Fruit fly (Drosophila melanogaster) whole organism, embryonic: ENCODE results near the gene CG9254.

Source experiments
- Atf3 ChIP-seq: fragments of 200-800 bp; sonication (Bioruptor generic); optimal IDR thresholded peaks from 3 replicates; lab custom pipeline; 2016; ENCODE audit warnings: missing biosample characterization, missing genetic modification characterization
- Awh ChIP-seq: fragments of 200-800 bp; sonication (Bioruptor generic); IDR thresholded peaks from 2 replicates; pipeline ENCODE4, ENCODE4 v1.3.6; 2022; ENCODE audit warnings: missing biosample characterization, missing genetic modification characterization
- CG10462 ChIP-seq: fragments of 200-800 bp; sonication (Bioruptor generic); optimal IDR thresholded peaks from 2 replicates; lab custom pipeline; 2016; ENCODE audit warnings: missing biosample characterization, missing genetic modification characterization
- CG12299 ChIP-seq: fragments of 200-800 bp; sonication (Bioruptor generic); optimal IDR thresholded peaks from 2 replicates; lab custom pipeline; 2018; ENCODE audit warnings: missing biosample characterization, mild to moderate bottlenecking, missing genetic modification characterization
- CG12942 ChIP-seq: fragments of 200-800 bp; sonication (Bioruptor generic); optimal IDR thresholded peaks from 3 replicates; lab custom pipeline; 2016; ENCODE audit warnings: missing biosample characterization, missing genetic modification characterization
- CG14014 ChIP-seq: fragments of 200-800 bp; sonication (Bioruptor generic); IDR thresholded peaks from 2 replicates; pipeline ENCODE4 v1.3.6; 2022; ENCODE audit warnings: missing biosample characterization, missing genetic modification characterization
- CG14860 ChIP-seq: fragments of 200-800 bp; sonication (Bioruptor generic); IDR thresholded peaks from 3 replicates; pipeline ENCODE4 v1.3.6; 2022; ENCODE audit warnings: missing biosample characterization, missing genetic modification characterization; ENCODE audit not compliant: partially characterized antibody
- CG16779 ChIP-seq: fragments of 200-800 bp; sonication (Bioruptor generic); IDR thresholded peaks from 2 replicates; pipeline ENCODE4 v1.3.6; 2022; ENCODE audit warnings: missing biosample characterization, missing genetic modification characterization
- CG16813 ChIP-seq: fragments of 200-800 bp; sonication (Bioruptor generic); IDR thresholded peaks from 3 replicates; pipeline ENCODE4 v1.3.6; 2022; ENCODE audit warnings: missing biosample characterization, missing genetic modification characterization; ENCODE audit not compliant: partially characterized antibody
- CG17829 ChIP-seq: fragments of 200-800 bp; optimal IDR thresholded peaks from 2 replicates; lab custom pipeline; 2019; ENCODE audit warnings: missing biosample characterization, mild to moderate bottlenecking, missing genetic modification characterization, moderate library complexity
- CG18764 ChIP-seq: fragments of 200-800 bp; sonication (Bioruptor generic); optimal IDR thresholded peaks from 3 replicates; lab custom pipeline; 2016; ENCODE audit warnings: missing biosample characterization, missing genetic modification characterization
- CG30431 ChIP-seq: fragments of 200-800 bp; sonication (Bioruptor generic); optimal IDR thresholded peaks from 2 replicates; lab custom pipeline; 2017; ENCODE audit warnings: missing biosample characterization, missing genetic modification characterization
- CG31365 ChIP-seq: fragments of 200-800 bp; sonication (Bioruptor generic); optimal IDR thresholded peaks from 2 replicates; lab custom pipeline; 2018; ENCODE audit warnings: missing biosample characterization, mild to moderate bottlenecking, missing genetic modification characterization
- CG33557 ChIP-seq: fragments of 200-800 bp; sonication (Bioruptor generic); optimal IDR thresholded peaks from 2 replicates; lab custom pipeline; 2019; ENCODE audit warnings: missing biosample characterization, mild to moderate bottlenecking, missing genetic modification characterization, moderate library complexity
- CG3847 ChIP-seq: fragments of 200-800 bp; sonication (Bioruptor generic); IDR thresholded peaks from 2 replicates; pipeline ENCODE4 v1.3.6; 2022; ENCODE audit warnings: missing biosample characterization, missing genetic modification characterization
- CG4404 ChIP-seq: fragments of 200-800 bp; sonication (Bioruptor generic); IDR thresholded peaks from 2 replicates; pipeline ENCODE4 v1.3.6; 2022; ENCODE audit warnings: missing biosample characterization, missing genetic modification characterization
- CG4617 ChIP-seq: fragments of 200-800 bp; sonication (Bioruptor generic); optimal IDR thresholded peaks from 3 replicates; lab custom pipeline; 2016; ENCODE audit warnings: missing biosample characterization, missing genetic modification characterization, borderline replicate concordance
- CG6765 ChIP-seq: fragments of 200-800 bp; sonication (Bioruptor generic); optimal IDR thresholded peaks from 3 replicates; lab custom pipeline; 2017; ENCODE audit warnings: missing biosample characterization, mild to moderate bottlenecking, missing genetic modification characterization
- CG8359 ChIP-seq: fragments of 200-800 bp; sonication (Bioruptor generic); optimal IDR thresholded peaks from 2 replicates; lab custom pipeline; 2017; ENCODE audit warnings: missing biosample characterization, mild to moderate bottlenecking, missing genetic modification characterization, borderline replicate concordance
- CG8765 ChIP-seq: fragments of 200-800 bp; sonication (Bioruptor generic); IDR thresholded peaks from 2 replicates; pipeline ENCODE4 v1.3.6; 2022; ENCODE audit warnings: missing biosample characterization, missing genetic modification characterization
- D19A ChIP-seq: fragments of 200-800 bp; optimal IDR thresholded peaks from 3 replicates; lab custom pipeline; 2019; ENCODE audit warnings: missing biosample characterization, mild to moderate bottlenecking, missing genetic modification characterization, moderate library complexity
- Dbx ChIP-seq: fragments of 200-800 bp; sonication (Bioruptor generic); IDR thresholded peaks from 3 replicates; pipeline ENCODE4 v1.3.6; 2022; ENCODE audit warnings: missing biosample characterization, missing genetic modification characterization
- Doc2 ChIP-seq: fragments of 200-800 bp; sonication (Bioruptor generic); IDR thresholded peaks from 2 replicates; pipeline ENCODE4 v1.3.6; 2022; ENCODE audit warnings: missing biosample characterization, missing genetic modification characterization
- Dp ChIP-seq: fragments of 200-800 bp; sonication (Bioruptor generic); optimal IDR thresholded peaks from 2 replicates; lab custom pipeline; 2018; ENCODE audit warnings: missing biosample characterization, mild to moderate bottlenecking, missing genetic modification characterization, moderate library complexity
- Eip74EF ChIP-seq, 2 experiments: fragments of 200-800 bp in 1 of 2; fragments of >200 bp in 1 of 2; sonication (Bioruptor generic) in 1 of 2; optimal IDR thresholded peaks; 2 replicates each; lab custom pipeline; 2017 to 2019; ENCODE audit warnings: missing biosample characterization in 2 of 2, missing genetic modification characterization in 2 of 2, mild to moderate bottlenecking in 1 of 2, moderate library complexity in 1 of 2
- Fer1 ChIP-seq: fragments of 200-800 bp; sonication (Bioruptor generic); optimal IDR thresholded peaks from 2 replicates; lab custom pipeline; 2017; ENCODE audit warnings: missing biosample characterization, mild to moderate bottlenecking, missing genetic modification characterization
- HmgZ ChIP-seq: fragments of 200-800 bp; sonication (Bioruptor generic); optimal IDR thresholded peaks from 2 replicates; lab custom pipeline; 2018; ENCODE audit warnings: missing biosample characterization, mild to moderate bottlenecking, missing genetic modification characterization
- Hmr ChIP-seq: fragments of 200-800 bp; sonication (Bioruptor generic); optimal IDR thresholded peaks from 3 replicates; lab custom pipeline; 2017; ENCODE audit warnings: mild to moderate bottlenecking, missing biosample characterization, missing genetic modification reagents, missing genetic modification characterization
- Kr ChIP-seq: fragments of 200-800 bp; sonication (Bioruptor generic); optimal IDR thresholded peaks from 2 replicates; lab custom pipeline; 2017; ENCODE audit warnings: missing biosample characterization, mild to moderate bottlenecking, missing genetic modification characterization
- NfI ChIP-seq: fragments of 200-800 bp; sonication (Bioruptor generic); optimal IDR thresholded peaks from 3 replicates; lab custom pipeline; 2018; ENCODE audit warnings: missing biosample characterization, mild to moderate bottlenecking, missing genetic modification characterization, moderate library complexity
- Poxn ChIP-seq: fragments of 200-800 bp; sonication (Bioruptor generic); IDR thresholded peaks from 2 replicates; pipeline ENCODE4 v1.3.6; 2022; ENCODE audit warnings: missing biosample characterization, missing genetic modification characterization
- Stat92E ChIP-seq, 3 experiments: fragments of >200 bp in 2 of 3; fragments of 200-800 bp in 1 of 3; sonication (Bioruptor generic) in 1 of 3; optimal IDR thresholded peaks; 2 replicates each; lab custom pipeline; 2017 to 2019; ENCODE audit warnings: missing biosample characterization in 3 of 3, missing genetic modification characterization in 3 of 3, mild to moderate bottlenecking in 1 of 3, moderate library complexity in 1 of 3
- disco-r ChIP-seq: fragments of 200-800 bp; sonication (Bioruptor generic); optimal IDR thresholded peaks from 2 replicates; lab custom pipeline; 2016; ENCODE audit warnings: missing biosample characterization, missing genetic modification characterization
- fd3F ChIP-seq: fragments of 200-800 bp; sonication (Bioruptor generic); optimal IDR thresholded peaks from 2 replicates; lab custom pipeline; 2018; ENCODE audit warnings: missing biosample characterization, mild to moderate bottlenecking, missing genetic modification characterization, moderate library complexity
- gce ChIP-seq: fragments of 200-800 bp; sonication (Bioruptor generic); IDR thresholded peaks from 3 replicates; pipeline ENCODE4 v1.3.6; 2022; ENCODE audit warnings: missing biosample characterization, missing genetic modification characterization
- grau ChIP-seq: fragments of 200-800 bp; optimal IDR thresholded peaks from 3 replicates; lab custom pipeline; 2019; ENCODE audit warnings: missing biosample characterization, mild to moderate bottlenecking, missing genetic modification characterization, moderate library complexity
- jigr1 ChIP-seq: fragments of 200-800 bp; sonication (Bioruptor generic); IDR thresholded peaks from 3 replicates; pipeline ENCODE4 v1.3.6; 2022; ENCODE audit warnings: missing biosample characterization, missing genetic modification characterization
- jumu ChIP-seq: fragments of 200-800 bp; sonication (Bioruptor generic); optimal IDR thresholded peaks from 3 replicates; lab custom pipeline; 2016; ENCODE audit warnings: missing biosample characterization, missing genetic modification characterization
- kay ChIP-seq: fragments of 200-800 bp; sonication (Bioruptor generic); optimal IDR thresholded peaks from 2 replicates; lab custom pipeline; 2016; ENCODE audit warnings: missing biosample characterization, missing genetic modification characterization
- kni ChIP-seq: fragments of 200-800 bp; sonication (Bioruptor generic); optimal IDR thresholded peaks from 3 replicates; lab custom pipeline; 2017; ENCODE audit warnings: mild to moderate bottlenecking, missing biosample characterization, missing genetic modification reagents, missing genetic modification characterization
- knrl ChIP-seq: fragments of 200-800 bp; sonication (Bioruptor generic); IDR thresholded peaks from 3 replicates; pipeline ENCODE4 v1.3.6; 2022; ENCODE audit warnings: missing biosample characterization, missing genetic modification characterization; ENCODE audit not compliant: partially characterized antibody
- luna ChIP-seq: fragments of 200-800 bp; sonication (Bioruptor generic); optimal IDR thresholded peaks from 2 replicates; lab custom pipeline; 2016; ENCODE audit warnings: missing biosample characterization, missing genetic modification characterization
- mam ChIP-seq: fragments of 200-800 bp; sonication (Bioruptor generic); optimal IDR thresholded peaks from 3 replicates; lab custom pipeline; 2016; ENCODE audit warnings: missing biosample characterization, missing genetic modification characterization
- mld ChIP-seq: fragments of 200-800 bp; sonication (Bioruptor generic); IDR thresholded peaks from 3 replicates; pipeline ENCODE4 v1.3.6; 2022; ENCODE audit warnings: missing biosample characterization, missing genetic modification characterization; ENCODE audit not compliant: partially characterized antibody
- nau ChIP-seq: fragments of 200-800 bp; sonication (Bioruptor generic); optimal IDR thresholded peaks from 3 replicates; lab custom pipeline; 2017; ENCODE audit warnings: missing biosample characterization, mild to moderate bottlenecking, missing genetic modification characterization, missing genetic modification reagents
- pho ChIP-seq: fragments of 200-800 bp; sonication (Bioruptor generic); optimal IDR thresholded peaks from 2 replicates; lab custom pipeline; 2016; ENCODE audit warnings: missing biosample characterization, missing genetic modification characterization
- stc ChIP-seq: fragments of 200-800 bp; sonication (Bioruptor generic); IDR thresholded peaks from 2 replicates; pipeline ENCODE4 v1.3.6; 2022; ENCODE audit warnings: missing biosample characterization, missing genetic modification characterization

CG9254 gene

dm6 chr2L:13548786-13549780 lies 47.9 kb downstream of the CG9254 start, which contains the start of gene B4 (continued):
- TF ChIP-seq CG17829 (no peak), CG4404 (no peak), Awh (GFP tag; lab: Robert Waterston, UW) (peak; percentile 25; the same call in 1 of the 2 replicates), Stat92E (GFP tag; optimal IDR thresholded peaks at IDR 0.05; lab: Kevin White, UChicago) (peak in 1 of 3 experiments; percentile 28), fd3F (GFP tag; lab: Kevin White, UChicago) (no peak), CG18764 (GFP tag; lab: Kevin White, UChicago) (no peak), Eip74EF (GFP tag; optimal IDR thresholded peaks at IDR 0.05; lab: Kevin White, UChicago) (peak in 1 of 2 experiments; percentile 37), D19A (no peak), CG16813 (GFP tag; lab: Robert Waterston, UW) (no peak), gce (GFP tag; lab: Robert Waterston, UW) (peak; percentile 62; the same call in 2 of the 3 replicates), luna (GFP tag; lab: Kevin White, UChicago) (peak; percentile 0), CG16779 (peak; percentile 81; the same call in 1 of the 2 replicates), jumu (no peak), Fer1 (GFP tag; lab: Kevin White, UChicago) (peak; percentile 58), CG4617 (no peak), CG30431 (GFP tag; lab: Kevin White, UChicago) (no peak), Doc2 (GFP tag; lab: Robert Waterston, UW) (no peak), CG31365 (tag; lab: Kevin White, UChicago) (peak; percentile 5), Dbx (GFP tag; lab: Robert Waterston, UW) (peak; percentile 76; the same call in 2 of the 3 replicates), CG3847 (GFP tag; lab: Robert Waterston, UW) (peak; percentile 38; the same call in 1 of the 2 replicates), knrl (GFP tag; lab: Robert Waterston, UW) (0 out of 3 replicates have a peak, but pooled peaks have one; percentile 31), CG12299 (tag; lab: Kevin White, UChicago) (no peak), disco-r (GFP tag; lab: Kevin White, UChicago) (peak; percentile 53), stc (GFP tag; lab: Robert Waterston, UW) (peak; percentile 36; the same call in 1 of the 2 replicates), nau (GFP tag; lab: Kevin White, UChicago) (no peak), Kr (GFP tag; lab: Kevin White, UChicago) (peak; percentile 65), HmgZ (peak; percentile 12), jigr1 (GFP tag; lab: Robert Waterston, UW) (no peak), CG14860 (GFP tag; lab: Robert Waterston, UW) (no peak), CG8359 (GFP tag; lab: Kevin White, UChicago) (peak; percentile 35), mam (no peak), NfI (GFP tag; lab: Kevin White, UChicago) (no peak), CG6765 (GFP tag; lab: Kevin White, UChicago) (peak; percentile 65), mld (no peak), Atf3 (no peak), CG10462 (no peak), Dp (GFP tag; lab: Kevin White, UChicago) (peak; percentile 96), CG8765 (no peak), kni (peak; percentile 64), CG33557 (GFP tag; lab: Kevin White, UChicago) (no peak), CG12942 (GFP tag; lab: Kevin White, UChicago) (no peak), grau (tag; lab: Kevin White, UChicago) (no peak), pho (peak; percentile 18), CG14014 (GFP tag; lab: Robert Waterston, UW) (peak; percentile 37; the same call in 1 of the 2 replicates), Poxn (GFP tag; lab: Robert Waterston, UW) (no peak), kay (GFP tag; lab: Kevin White, UChicago) (no peak), Hmr (peak; percentile 65)
